Fruit fly (Drosophila melanogaster) whole organism, embryonic: ENCODE results near the gene Ask1.
A peak's percentile ranks its signal among the peaks of the same experiment; 100 is the strongest.

Source experiments
- ATbp ChIP-seq: fragments of 200-800 bp; sonication (Bioruptor generic); optimal IDR thresholded peaks from 2 replicates; lab custom pipeline; 2017; ENCODE audit warnings: missing biosample characterization, mild to moderate bottlenecking, missing genetic modification characterization, missing genetic modification reagents
- Atf-2 ChIP-seq: fragments of 200-800 bp; sonication (Bioruptor generic); optimal IDR thresholded peaks from 2 replicates; lab custom pipeline; 2016; ENCODE audit warnings: missing biosample characterization, missing genetic modification characterization
- Awh ChIP-seq: fragments of 200-800 bp; sonication (Bioruptor generic); IDR thresholded peaks from 2 replicates; pipeline ENCODE4, ENCODE4 v1.3.6; 2022; ENCODE audit warnings: missing biosample characterization, missing genetic modification characterization
- B-H1 ChIP-seq: fragments of 200-800 bp; sonication (Bioruptor generic); IDR thresholded peaks from 3 replicates; pipeline ENCODE4 v1.3.6; 2022; ENCODE audit warnings: missing biosample characterization, missing genetic modification characterization
- BEAF-32 ChIP-seq: fragments of 200-800 bp; sonication (Bioruptor generic); optimal IDR thresholded peaks from 3 replicates; lab custom pipeline; 2017; ENCODE audit warnings: missing biosample characterization, missing genetic modification characterization, mild to moderate bottlenecking, moderate library complexity, missing genetic modification reagents
- CG10543 ChIP-seq: fragments of 200-800 bp; sonication (Bioruptor generic); optimal IDR thresholded peaks from 3 replicates; lab custom pipeline; 2017; ENCODE audit warnings: missing biosample characterization, mild to moderate bottlenecking, missing genetic modification characterization, moderate library complexity
- CG11456 ChIP-seq: fragments of 200-800 bp; sonication (Bioruptor generic); IDR thresholded peaks from 3 replicates; pipeline ENCODE4 v1.3.6; 2022; ENCODE audit warnings: missing biosample characterization, missing genetic modification characterization
- CG11560 ChIP-seq: fragments of 200-800 bp; sonication (Bioruptor generic); IDR thresholded peaks from 3 replicates; pipeline ENCODE4 v1.3.6; 2022; ENCODE audit warnings: missing biosample characterization, missing genetic modification characterization
- CG12071 ChIP-seq: fragments of 200-800 bp; sonication (Bioruptor generic); optimal IDR thresholded peaks from 3 replicates; lab custom pipeline; 2018; ENCODE audit warnings: missing biosample characterization, mild to moderate bottlenecking, missing genetic modification characterization
- CG12391 ChIP-seq: fragments of 200-800 bp; sonication (Bioruptor generic); optimal IDR thresholded peaks from 3 replicates; lab custom pipeline; 2018; ENCODE audit warnings: missing biosample characterization, mild to moderate bottlenecking, missing genetic modification characterization, moderate library complexity
- CG13287 ChIP-seq: fragments of 200-800 bp; sonication (Bioruptor generic); IDR thresholded peaks from 2 replicates; pipeline ENCODE4 v1.3.6; 2022; ENCODE audit warnings: missing biosample characterization, missing genetic modification characterization; ENCODE audit not compliant: partially characterized antibody
- CG15073 ChIP-seq: fragments of 200-800 bp; sonication (Bioruptor generic); optimal IDR thresholded peaks from 2 replicates; lab custom pipeline; 2016; ENCODE audit warnings: missing biosample characterization, missing genetic modification characterization
- CG1529 ChIP-seq: fragments of 200-800 bp; sonication (Bioruptor generic); optimal IDR thresholded peaks from 3 replicates; lab custom pipeline; 2018; ENCODE audit warnings: missing biosample characterization, missing genetic modification characterization
- CG15514 ChIP-seq: fragments of 200-800 bp; sonication (Bioruptor generic); optimal IDR thresholded peaks from 3 replicates; lab custom pipeline; 2017; ENCODE audit warnings: missing biosample characterization, missing genetic modification characterization, mild to moderate bottlenecking, moderate library complexity, missing genetic modification reagents
- CG17612 ChIP-seq: fragments of 200-800 bp; sonication (Bioruptor generic); IDR thresholded peaks from 2 replicates; pipeline ENCODE4 v1.3.6; 2022; ENCODE audit warnings: missing biosample characterization, missing genetic modification characterization
- CG18476 ChIP-seq: fragments of 200-800 bp; sonication (Bioruptor generic); optimal IDR thresholded peaks from 2 replicates; lab custom pipeline; 2016; ENCODE audit warnings: missing biosample characterization, mild to moderate bottlenecking, missing genetic modification characterization
- CG18764 ChIP-seq: fragments of 200-800 bp; sonication (Bioruptor generic); optimal IDR thresholded peaks from 3 replicates; lab custom pipeline; 2016; ENCODE audit warnings: missing biosample characterization, missing genetic modification characterization
- CG30403 ChIP-seq: fragments of 200-800 bp; sonication (Bioruptor generic); optimal IDR thresholded peaks from 3 replicates; lab custom pipeline; 2016; ENCODE audit warnings: missing biosample characterization, missing genetic modification characterization
- CG30431 ChIP-seq: fragments of 200-800 bp; sonication (Bioruptor generic); optimal IDR thresholded peaks from 2 replicates; lab custom pipeline; 2017; ENCODE audit warnings: missing biosample characterization, missing genetic modification characterization
- CG31388 ChIP-seq: fragments of 200-800 bp; sonication (Bioruptor generic); optimal IDR thresholded peaks from 2 replicates; lab custom pipeline; 2016; ENCODE audit warnings: missing biosample characterization, missing genetic modification characterization
- CG31441 ChIP-seq: fragments of 200-800 bp; sonication (Bioruptor generic); IDR thresholded peaks from 2 replicates; pipeline ENCODE4 v1.3.6; 2022; ENCODE audit warnings: missing biosample characterization, missing genetic modification characterization
- CG33557 ChIP-seq: fragments of 200-800 bp; sonication (Bioruptor generic); optimal IDR thresholded peaks from 2 replicates; lab custom pipeline; 2019; ENCODE audit warnings: missing biosample characterization, mild to moderate bottlenecking, missing genetic modification characterization, moderate library complexity
- CG7357 ChIP-seq: fragments of 200-800 bp; sonication (Bioruptor generic); IDR thresholded peaks from 3 replicates; pipeline ENCODE4 v1.3.6; 2022; ENCODE audit warnings: missing biosample characterization, missing genetic modification characterization
- CG7786 ChIP-seq: fragments of 200-800 bp; sonication (Bioruptor generic); optimal IDR thresholded peaks from 2 replicates; lab custom pipeline; 2016; ENCODE audit warnings: missing biosample characterization, missing genetic modification characterization
- CG8281 ChIP-seq: fragments of 200-800 bp; sonication (Bioruptor generic); optimal IDR thresholded peaks from 2 replicates; lab custom pipeline; 2018; ENCODE audit warnings: missing biosample characterization, mild to moderate bottlenecking, missing genetic modification characterization, moderate library complexity
- CG8478 ChIP-seq: fragments of >200 bp; optimal IDR thresholded peaks from 2 replicates; lab custom pipeline; 2018
- CG9817 ChIP-seq: fragments of 200-800 bp; sonication (Bioruptor generic); optimal IDR thresholded peaks from 2 replicates; lab custom pipeline; 2018; ENCODE audit warnings: missing biosample characterization, mild to moderate bottlenecking, missing genetic modification characterization, moderate library complexity
- CTCF ChIP-seq: fragments of 200-800 bp; sonication (Bioruptor generic); optimal IDR thresholded peaks from 2 replicates; lab custom pipeline; 2017; ENCODE audit warnings: missing biosample characterization, mild to moderate bottlenecking, missing genetic modification characterization, moderate library complexity
- D19A ChIP-seq: fragments of 200-800 bp; optimal IDR thresholded peaks from 3 replicates; lab custom pipeline; 2019; ENCODE audit warnings: missing biosample characterization, mild to moderate bottlenecking, missing genetic modification characterization, moderate library complexity
- Dbx ChIP-seq: fragments of 200-800 bp; sonication (Bioruptor generic); IDR thresholded peaks from 3 replicates; pipeline ENCODE4 v1.3.6; 2022; ENCODE audit warnings: missing biosample characterization, missing genetic modification characterization
- HmgD ChIP-seq: fragments of 200-800 bp; sonication (Bioruptor generic); optimal IDR thresholded peaks from 3 replicates; lab custom pipeline; 2016; ENCODE audit warnings: missing biosample characterization, missing genetic modification characterization
- Hmx ChIP-seq: fragments of 200-800 bp; sonication (Bioruptor generic); optimal IDR thresholded peaks from 2 replicates; lab custom pipeline; 2016; ENCODE audit warnings: missing biosample characterization, missing genetic modification characterization
- Lpt ChIP-seq: fragments of >200 bp; optimal IDR thresholded peaks from 2 replicates; lab custom pipeline; 2018; ENCODE audit warnings: missing biosample characterization, missing genetic modification characterization
- Nf-YB ChIP-seq: fragments of 200-800 bp; sonication (Bioruptor generic); optimal IDR thresholded peaks from 3 replicates; lab custom pipeline; 2019; ENCODE audit warnings: missing biosample characterization, mild to moderate bottlenecking, missing genetic modification characterization, moderate library complexity
- Spps ChIP-seq: fragments of 200-800 bp; sonication (Bioruptor generic); optimal IDR thresholded peaks from 2 replicates; lab custom pipeline; 2018; ENCODE audit warnings: missing biosample characterization, mild to moderate bottlenecking, missing genetic modification characterization
- ab ChIP-seq: fragments of 200-800 bp; sonication (Bioruptor generic); optimal IDR thresholded peaks from 2 replicates; lab custom pipeline; 2016; ENCODE audit warnings: missing biosample characterization, missing genetic modification characterization
- ara ChIP-seq: fragments of 200-800 bp; sonication (Bioruptor generic); IDR thresholded peaks from 2 replicates; pipeline ENCODE4 v1.3.6; 2022; ENCODE audit warnings: missing biosample characterization, missing genetic modification characterization
- chinmo ChIP-seq: fragments of 200-800 bp; sonication (Bioruptor generic); IDR thresholded peaks from 4 replicates; pipeline ENCODE4 v1.3.6; 2022; ENCODE audit warnings: missing biosample characterization, missing genetic modification characterization; ENCODE audit not compliant: partially characterized antibody
- crol ChIP-seq: fragments of 200-800 bp; sonication (Bioruptor generic); IDR thresholded peaks from 2 replicates; pipeline ENCODE4 v1.3.6; 2022; ENCODE audit warnings: missing biosample characterization, missing genetic modification characterization
- dpn ChIP-seq, 2 experiments: fragments of 200-800 bp; sonication (Bioruptor generic); optimal IDR thresholded peaks; 3 replicates each; lab custom pipeline; 2016; ENCODE audit warnings: missing biosample characterization in 2 of 2, missing genetic modification characterization in 2 of 2
- dysf ChIP-seq: fragments of 200-800 bp; sonication (Bioruptor generic); IDR thresholded peaks from 3 replicates; pipeline ENCODE4 v1.3.6; 2022; ENCODE audit warnings: missing biosample characterization, missing genetic modification characterization
- eyg ChIP-seq: fragments of 200-800 bp; sonication (Bioruptor generic); optimal IDR thresholded peaks from 3 replicates; lab custom pipeline; 2016; ENCODE audit warnings: missing biosample characterization, missing genetic modification characterization
- her ChIP-seq: fragments of 200-800 bp; sonication (Bioruptor generic); optimal IDR thresholded peaks from 2 replicates; lab custom pipeline; 2016; ENCODE audit warnings: missing biosample characterization, missing genetic modification characterization
- onecut ChIP-seq: fragments of 200-800 bp; sonication (Bioruptor generic); IDR thresholded peaks from 2 replicates; pipeline ENCODE4 v1.3.6; 2022; ENCODE audit warnings: missing biosample characterization, missing genetic modification characterization
- repo ChIP-seq: fragments of 200-800 bp; sonication (Bioruptor generic); optimal IDR thresholded peaks from 2 replicates; lab custom pipeline; 2016; ENCODE audit warnings: missing biosample characterization, missing genetic modification characterization
- so ChIP-seq: fragments of 200-800 bp; sonication (Bioruptor generic); IDR thresholded peaks from 3 replicates; pipeline ENCODE4 v1.3.6; 2022; ENCODE audit warnings: missing biosample characterization, missing genetic modification characterization
- sqz ChIP-seq: fragments of 200-800 bp; sonication (Bioruptor generic); optimal IDR thresholded peaks from 3 replicates; lab custom pipeline; 2018; ENCODE audit warnings: missing biosample characterization, mild to moderate bottlenecking, missing genetic modification characterization
- stc ChIP-seq: fragments of 200-800 bp; sonication (Bioruptor generic); IDR thresholded peaks from 2 replicates; pipeline ENCODE4 v1.3.6; 2022; ENCODE audit warnings: missing biosample characterization, missing genetic modification characterization
- tna ChIP-seq: fragments of 200-800 bp; sonication (Bioruptor generic); IDR thresholded peaks from 2 replicates; pipeline ENCODE4 v1.3.6; 2022; ENCODE audit warnings: missing biosample characterization, missing genetic modification characterization; ENCODE audit not compliant: partially characterized antibody
- usp ChIP-seq: fragments of >200 bp; optimal IDR thresholded peaks from 2 replicates; lab custom pipeline; 2017; ENCODE audit warnings: missing biosample characterization, missing genetic modification characterization

Gene Ask1

DNA sequence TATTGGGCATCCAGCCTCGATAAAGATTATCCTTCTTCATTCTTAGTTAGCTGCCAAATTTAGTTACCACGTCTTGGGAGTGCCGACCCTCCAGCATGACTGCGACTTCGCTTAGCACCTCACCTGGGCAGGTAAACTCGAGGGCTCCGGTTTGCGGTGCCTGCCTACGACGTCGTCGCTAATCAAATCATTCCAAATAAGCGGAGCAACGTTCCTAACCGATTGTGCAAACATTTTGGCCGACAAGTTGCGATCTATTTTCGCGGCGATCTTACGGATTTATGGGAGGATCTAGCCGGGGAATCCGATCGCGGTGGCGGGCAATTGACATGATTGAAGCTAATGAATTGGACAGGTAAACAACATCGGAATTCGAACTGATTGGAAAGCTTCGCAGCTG lies 38.2 kb downstream of the Ask1 start, which contains the start of gene CG4465:
Gene CG4465 (minus strand): TSS at position 101 of the 400 bp plus-strand sequence.
- TF ChIP-seq Nf-YB (GFP tag; lab: Kevin White, UChicago) (no peak), her (no peak), CG7357 (GFP tag; lab: Robert Waterston, UW) (no peak), chinmo (GFP tag; lab: Robert Waterston, UW) (no peak), onecut (GFP tag; lab: Robert Waterston, UW) (no peak), tna (GFP tag; lab: Robert Waterston, UW) (no peak), BEAF-32 (no peak), Awh (GFP tag; lab: Robert Waterston, UW) (no peak), CG30431 (GFP tag; lab: Kevin White, UChicago) (no peak), CG13287 (GFP tag; lab: Robert Waterston, UW) (no peak), CG15514 (GFP tag; lab: Kevin White, UChicago) (no peak), D19A (tag; lab: Kevin White, UChicago) (no peak), CG9817 (no peak), sqz (GFP tag; lab: Kevin White, UChicago) (no peak), eyg (GFP tag; lab: Kevin White, UChicago) (no peak), CG12391 (tag; lab: Kevin White, UChicago) (no peak)

dm6 chr3R:19918207-19918606 lies 38.7 kb downstream of the Ask1 start, which contains the start of gene CG4770:
Gene CG4770, plus strand, starts transcription at chr3R:19918507.
- TF ChIP-seq crol (GFP tag; lab: Robert Waterston, UW) (no peak), CG11560 (tag; lab: Robert Waterston, UW) (no peak), HmgD (GFP tag; lab: Kevin White, UChicago) (no peak), Spps (tag; lab: Kevin White, UChicago) (no peak), ara (GFP tag; lab: Robert Waterston, UW) (no peak), CG18476 (GFP tag; lab: Kevin White, UChicago) (no peak), B-H1 (GFP tag; lab: Robert Waterston, UW) (no peak), so (GFP tag; lab: Robert Waterston, UW) (no peak), CG33557 (GFP tag; lab: Kevin White, UChicago) (no peak), Awh (GFP tag; lab: Robert Waterston, UW) (no peak), Hmx (GFP tag; lab: Kevin White, UChicago) (no peak), dysf (no peak), CG8478 (lab: Kevin White, UChicago) (no peak), CG18764 (GFP tag; lab: Kevin White, UChicago) (no peak), stc (GFP tag; lab: Robert Waterston, UW) (no peak), CG15073 (GFP tag; lab: Kevin White, UChicago) (no peak), CG31441 (GFP tag; lab: Robert Waterston, UW) (no peak)

DNA sequence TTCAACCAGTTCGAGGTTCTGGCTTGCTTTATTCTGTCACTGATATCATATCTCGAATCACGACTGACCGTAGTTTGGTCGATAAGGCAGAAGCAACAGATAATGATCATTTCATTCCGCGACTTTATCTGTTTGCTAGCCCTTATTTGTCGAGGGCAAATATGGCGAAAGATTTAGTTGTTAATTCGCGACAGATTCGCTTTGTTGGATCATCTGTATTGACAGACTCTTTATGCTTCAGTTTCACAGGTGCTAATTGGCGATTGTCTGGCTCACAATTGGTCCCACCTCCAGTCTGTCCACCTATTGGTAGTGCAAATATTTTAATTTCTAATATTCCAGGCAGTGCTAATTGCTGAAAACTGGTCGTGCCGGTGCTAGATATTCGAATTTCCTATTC lies 44.8 kb downstream of the Ask1 start:
- TF ChIP-seq Nf-YB (GFP tag; lab: Kevin White, UChicago): no peak
- TF ChIP-seq CG30431 (GFP tag; lab: Kevin White, UChicago): no peak
- no peak for TF ChIP-seq CG31388
- no peak for TF ChIP-seq CTCF (GFP tag; lab: Kevin White, UChicago)
- no peak for TF ChIP-seq Lpt (GFP tag; lab: Kevin White, UChicago)
- no peak for TF ChIP-seq dpn (GFP tag; optimal IDR thresholded peaks at IDR 0.05; lab: Kevin White, UChicago)
- no peak for TF ChIP-seq CG12391 (tag; lab: Kevin White, UChicago)
- TF ChIP-seq CG17612 (GFP tag; lab: Robert Waterston, UW): no peak
- no peak for TF ChIP-seq ATbp (GFP tag; lab: Kevin White, UChicago)
- TF ChIP-seq CG7786 (GFP tag; lab: Kevin White, UChicago): no peak
- TF ChIP-seq CG8281 (tag; lab: Kevin White, UChicago): no peak
- no peak for TF ChIP-seq CG11456 (GFP tag; lab: Robert Waterston, UW)
- TF ChIP-seq ab (GFP tag; lab: Kevin White, UChicago): no peak
- TF ChIP-seq CG30403 (GFP tag; lab: Kevin White, UChicago): no peak
- 0 out of 3 replicates have a peak, but pooled peaks have one; percentile 28 for TF ChIP-seq Dbx
- no peak for TF ChIP-seq CG1529 (GFP tag; lab: Kevin White, UChicago)
- TF ChIP-seq usp (GFP tag; lab: Kevin White, UChicago): no peak
- TF ChIP-seq CG12071: peak; percentile 51
- TF ChIP-seq repo (GFP tag; lab: Kevin White, UChicago): no peak
- no peak for TF ChIP-seq her
- TF ChIP-seq Hmx (GFP tag; lab: Kevin White, UChicago): no peak
- no peak for TF ChIP-seq Atf-2 (GFP tag; lab: Kevin White, UChicago)
- peak; percentile 49 for TF ChIP-seq CG10543
